Worm (Caenorhabditis elegans): ENCODE results near the gene Y48A6B.9.

DNA sequence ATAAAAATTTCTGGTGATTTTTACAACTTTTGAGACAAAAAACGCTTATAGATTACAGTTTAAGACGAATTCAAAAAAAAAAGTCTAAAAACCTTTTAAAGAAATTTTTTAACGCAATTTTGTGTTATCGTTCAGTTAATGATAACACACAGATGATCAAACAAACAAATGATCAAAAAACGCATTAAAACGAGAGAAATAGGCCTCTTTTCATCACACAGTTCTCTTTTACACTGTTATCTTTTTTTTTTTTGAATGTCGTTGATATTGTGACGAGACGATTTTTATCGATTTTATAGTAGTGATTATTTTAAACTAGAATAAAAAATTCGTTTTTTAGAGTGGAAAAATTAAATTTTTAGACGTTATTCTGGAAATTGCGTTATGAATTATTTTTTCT lies 26.8 kb downstream of the Y48A6B.9 start:
- TF ChIP-seq skn-1 (tag; optimal IDR thresholded peaks at IDR 0.05) (no peak), zfp-3 (GFP tag; conservative IDR thresholded peaks at IDR 0.05) (no peak), snpc-4 (tag; optimal IDR thresholded peaks at IDR 0.05) (no peak), zip-11 (GFP tag; IDR thresholded peaks at IDR 0.05) (no peak), mep-1 (tag; optimal IDR thresholded peaks at IDR 0.05) (no peak), ZK546.5 (tag; optimal IDR thresholded peaks at IDR 0.05) (no peak), tag-97 (GFP tag; IDR thresholded peaks at IDR 0.05) (no peak), zag-1 (tag; optimal IDR thresholded peaks at IDR 0.05) (no peak), lin-15B (tag; optimal IDR thresholded peaks at IDR 0.05) (no peak), ama-1 (optimal IDR thresholded peaks at IDR 0.05) (no peak), ZK337.2 (GFP tag; IDR thresholded peaks at IDR 0.05) (no peak), daf-12 (tag; optimal IDR thresholded peaks at IDR 0.05) (no peak), F37D6.2 (tag; optimal IDR thresholded peaks at IDR 0.05) (no peak)
